Fruit fly (Drosophila melanogaster) whole organism, wandering third instar larva: ENCODE data around the gene eIF1A.

ENCODE experiments used
- Abd-B ChIP-seq: fragments of >200 bp; optimal IDR thresholded peaks from 2 replicates; lab custom pipeline; 2017; ENCODE audit warnings: missing biosample characterization, missing genetic modification characterization
- Dfd ChIP-seq: fragments of >200 bp; optimal IDR thresholded peaks from 2 replicates; lab custom pipeline; 2017; ENCODE audit warnings: missing biosample characterization, missing genetic modification characterization
- Dif ChIP-seq: fragments of 200-275, 200-300 bp; sonication (Bioruptor generic); optimal IDR thresholded peaks from 2 replicates; lab custom pipeline; 2018; ENCODE audit warnings: missing biosample characterization, missing genetic modification characterization; ENCODE audit not compliant: partially characterized antibody
- GATAd ChIP-seq: sonication (Bioruptor generic); optimal IDR thresholded peaks from 2 replicates; lab custom pipeline; 2016; ENCODE audit warnings: missing biosample characterization, missing genetic modification characterization
- HLH106 ChIP-seq: fragments of 200-800 bp; optimal IDR thresholded peaks from 3 replicates; lab custom pipeline; 2019; ENCODE audit warnings: missing biosample characterization, mild to moderate bottlenecking, missing genetic modification characterization, moderate library complexity
- Hr78 ChIP-seq: fragments of >200 bp; optimal IDR thresholded peaks from 2 replicates; lab custom pipeline; 2017; ENCODE audit warnings: missing biosample characterization, missing genetic modification characterization
- Hr83 ChIP-seq: fragments of 200-300 bp; sonication (Bioruptor generic); optimal IDR thresholded peaks from 2 replicates; lab custom pipeline; 2016; ENCODE audit warnings: missing biosample characterization, mild to moderate bottlenecking, missing genetic modification characterization, moderate library complexity; ENCODE audit not compliant: poor library complexity, severe bottlenecking
- Mio ChIP-seq: sonication (Bioruptor generic); optimal IDR thresholded peaks from 2 replicates; lab custom pipeline; 2016; ENCODE audit warnings: missing biosample characterization, missing genetic modification characterization
- Myc ChIP-seq: fragments of >200 bp; optimal IDR thresholded peaks from 2 replicates; lab custom pipeline; 2017
- N ChIP-seq: fragments of >200 bp; optimal IDR thresholded peaks from 2 replicates; lab custom pipeline; 2018; ENCODE audit warnings: missing biosample characterization, missing external identifiers, missing genetic modification characterization
- OdsH ChIP-seq: fragments of 200-800 bp; sonication (Bioruptor generic); optimal IDR thresholded peaks from 2 replicates; lab custom pipeline; 2016; ENCODE audit warnings: missing biosample characterization, mild to moderate bottlenecking, missing genetic modification characterization
- Rel ChIP-seq, 2 experiments: fragments of 200-800 bp; sonication (Bioruptor generic) in 1 of 2; optimal IDR thresholded peaks; 2 replicates in 1 of 2; 3 replicates in 1 of 2; lab custom pipeline; 2016 to 2019; ENCODE audit warnings: mild to moderate bottlenecking in 2 of 2, missing biosample characterization in 2 of 2, missing genetic modification characterization in 2 of 2, moderate library complexity in 1 of 2
- Sp1 ChIP-seq: fragments of 200-800 bp; sonication (Bioruptor generic); optimal IDR thresholded peaks from 3 replicates; lab custom pipeline; 2019; ENCODE audit warnings: missing biosample characterization, mild to moderate bottlenecking, missing genetic modification characterization, moderate library complexity
- Vsx2 ChIP-seq: fragments of 200-300, 225-300 bp; sonication (Bioruptor generic); optimal IDR thresholded peaks from 2 replicates; lab custom pipeline; 2018; ENCODE audit warnings: missing biosample characterization, missing genetic modification characterization; ENCODE audit not compliant: partially characterized antibody
- br ChIP-seq: fragments of 200-800 bp; sonication (Bioruptor generic); optimal IDR thresholded peaks from 2 replicates; lab custom pipeline; 2016; ENCODE audit warnings: missing biosample characterization, missing genetic modification characterization
- brk ChIP-seq: fragments of 200-800 bp; sonication (Bioruptor generic); optimal IDR thresholded peaks from 2 replicates; lab custom pipeline; 2016; ENCODE audit warnings: missing biosample characterization, mild to moderate bottlenecking, missing genetic modification characterization
- dl ChIP-seq, 2 experiments: fragments of 175-275, 200-275 bp in 1 of 2; fragments of 200-275 bp in 1 of 2; sonication (Bioruptor generic); optimal IDR thresholded peaks; lab custom pipeline; 2018; ENCODE audit warnings: mild to moderate bottlenecking in 2 of 2, missing biosample characterization in 2 of 2, missing genetic modification characterization in 2 of 2, moderate library complexity in 2 of 2; ENCODE audit not compliant: partially characterized antibody in 2 of 2, insufficient read depth in 1 of 2
- dmrt93B ChIP-seq: fragments of 200-800 bp; sonication (Bioruptor generic); optimal IDR thresholded peaks from 2 replicates; lab custom pipeline; 2018; ENCODE audit warnings: missing biosample characterization, mild to moderate bottlenecking, missing genetic modification characterization
- dsf ChIP-seq: sonication (Bioruptor generic); optimal IDR thresholded peaks from 2 replicates; lab custom pipeline; 2016; ENCODE audit warnings: missing biosample characterization, missing genetic modification characterization, borderline replicate concordance
- ey ChIP-seq: fragments of 200-800 bp; sonication (Bioruptor generic); optimal IDR thresholded peaks from 2 replicates; lab custom pipeline; 2016; ENCODE audit warnings: missing biosample characterization, missing genetic modification characterization
- foxo ChIP-seq, 2 experiments: fragments of 200-800 bp; sonication (Bioruptor generic); optimal IDR thresholded peaks; 2 replicates in 1 of 2; 3 replicates in 1 of 2; lab custom pipeline; 2016 to 2017; ENCODE audit warnings: missing biosample characterization in 2 of 2, missing genetic modification characterization in 2 of 2
- fru ChIP-seq: fragments of 200-800 bp; sonication (Bioruptor generic); optimal IDR thresholded peaks from 3 replicates; lab custom pipeline; 2016; ENCODE audit warnings: missing biosample characterization, mild to moderate bottlenecking, missing genetic modification characterization
- h ChIP-seq: fragments of 200-800 bp; sonication (Bioruptor generic); optimal IDR thresholded peaks from 3 replicates; lab custom pipeline; 2016; ENCODE audit warnings: missing biosample characterization, mild to moderate bottlenecking, missing genetic modification characterization
- jim ChIP-seq: fragments of 175-275, 200-325 bp; sonication (Bioruptor generic); optimal IDR thresholded peaks from 2 replicates; lab custom pipeline; 2016; ENCODE audit warnings: missing biosample characterization, mild to moderate bottlenecking, missing genetic modification characterization
- lola ChIP-seq: fragments of >200 bp; optimal IDR thresholded peaks from 2 replicates; lab custom pipeline; 2017; ENCODE audit warnings: missing biosample characterization, missing genetic modification characterization
- pan ChIP-seq: fragments of >200 bp; optimal IDR thresholded peaks from 2 replicates; lab custom pipeline; 2017
- psq ChIP-seq: fragments of 200-800 bp; sonication (Bioruptor generic); optimal IDR thresholded peaks from 3 replicates; lab custom pipeline; 2017; ENCODE audit warnings: missing biosample characterization, mild to moderate bottlenecking, missing genetic modification characterization, moderate library complexity
- rgr ChIP-seq: fragments of 200-800 bp; sonication (Bioruptor generic); optimal IDR thresholded peaks from 3 replicates; lab custom pipeline; 2016; ENCODE audit warnings: missing biosample characterization, mild to moderate bottlenecking, missing genetic modification characterization
- tai ChIP-seq: sonication (Bioruptor generic); optimal IDR thresholded peaks from 2 replicates; lab custom pipeline; 2016; ENCODE audit warnings: missing biosample characterization, missing genetic modification characterization
- woc ChIP-seq: sonication (Bioruptor generic); optimal IDR thresholded peaks from 2 replicates; lab custom pipeline; 2016; ENCODE audit warnings: missing biosample characterization, mild to moderate bottlenecking, missing genetic modification characterization

eIF1A gene

DNA sequence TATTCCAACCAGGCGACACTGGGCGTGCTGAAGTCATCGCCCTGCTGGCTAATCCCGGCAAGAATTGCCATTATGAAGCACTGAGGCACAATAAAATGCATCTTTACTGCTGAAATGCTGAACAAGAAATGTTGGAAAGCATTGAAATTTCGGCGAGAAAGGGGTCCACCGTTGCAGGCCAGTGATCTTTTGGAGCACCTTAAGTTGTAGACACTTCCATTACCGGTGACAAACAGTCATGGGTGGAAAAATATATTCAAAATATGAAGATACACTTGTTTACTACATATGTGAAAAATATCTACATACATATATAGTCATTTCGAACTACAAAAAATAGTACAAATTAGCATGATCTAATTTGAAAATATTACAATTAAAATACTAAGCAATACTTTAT is 28.3 kb downstream of the eIF1A start, which contains the start of gene CG7126:
CG7126 (minus strand) TSS at position 101 of the 400 bp plus-strand sequence.
- TF ChIP-seq brk (GFP tag; lab: Kevin White, UChicago), result no peak
- no peak for TF ChIP-seq GATAd
- no peak for TF ChIP-seq lola
- TF ChIP-seq psq, result no peak
- TF ChIP-seq h (GFP tag; lab: Kevin White, UChicago), result no peak
- no peak for TF ChIP-seq ey
- no peak for TF ChIP-seq Mio (GFP tag; lab: Kevin White, UChicago)

- TF ChIP-seq Hr78 (GFP tag; lab: Kevin White, UChicago) (no peak), Myc (lab: Kevin White, UChicago) (no peak), psq (peak; percentile 26)
- TF ChIP-seq, all 38 proteins: peak for 1
Observed at dm6 chr3R:18309910-18310309, 35.4 kb downstream of the eIF1A start.

dm6 chr3R:18310766-18311367 is 36.4 kb downstream of the eIF1A start:
- TF ChIP-seq dsf (GFP tag; lab: Kevin White, UChicago) (no peak), HLH106 (tag; lab: Kevin White, UChicago) (peak; percentile 68), psq (peak; percentile 41), dl (GFP tag; optimal IDR thresholded peaks at IDR 0.05; lab: Kevin White, UChicago; ENCODE audit: insufficient read depth in 1 of 2, partially characterized antibody in 2 of 2) (peak in 1 of 2 experiments; percentile 23), Rel (GFP tag; optimal IDR thresholded peaks at IDR 0.05; lab: Kevin White, UChicago) (no peak), Rel (tag; optimal IDR thresholded peaks at IDR 0.05; lab: Kevin White, UChicago) (peak; percentile 24), br (GFP tag; lab: Kevin White, UChicago) (peak; percentile 9), fru (peak; percentile 0), N (no peak), foxo (GFP tag; optimal IDR thresholded peaks at IDR 0.05; lab: Kevin White, UChicago) (no peak), Dif (GFP tag; lab: Kevin White, UChicago) (peak; percentile 63), rgr (GFP tag; lab: Kevin White, UChicago) (no peak)
- TF ChIP-seq, all 38 proteins: peak for 7

DNA sequence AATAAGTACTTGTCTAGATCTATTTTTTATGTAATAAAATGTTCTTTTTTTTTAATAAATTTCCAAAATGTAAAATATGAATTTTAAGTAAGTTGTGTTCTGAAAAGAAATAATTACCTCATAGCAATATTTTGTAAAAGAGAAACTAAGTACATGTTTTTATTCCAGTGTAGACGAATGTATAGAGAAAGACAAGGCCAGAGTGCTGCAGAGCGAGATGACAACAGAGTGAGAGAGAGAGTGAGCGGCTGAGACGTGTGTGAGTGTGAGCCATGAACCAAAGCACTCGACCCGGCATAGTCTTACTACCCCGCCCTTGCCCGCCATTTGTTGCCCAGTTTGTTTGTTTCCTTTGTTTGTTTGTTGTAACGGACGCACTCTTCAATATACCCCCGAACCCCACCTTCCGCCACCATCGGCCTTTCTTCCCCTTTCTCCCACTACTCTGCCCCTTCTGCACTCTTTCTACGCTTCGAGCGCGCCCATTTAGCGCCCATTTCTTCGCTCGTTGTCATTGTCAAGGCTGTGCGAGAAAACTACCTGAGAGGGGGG is 37.0 kb downstream of the eIF1A start:
- no peak for TF ChIP-seq Vsx2 (GFP tag; lab: Kevin White, UChicago)
- TF ChIP-seq jim (GFP tag; lab: Kevin White, UChicago), result peak; percentile 92
- TF ChIP-seq dsf (GFP tag; lab: Kevin White, UChicago), result no peak
- TF ChIP-seq OdsH (GFP tag; lab: Kevin White, UChicago), result peak; percentile 25
- TF ChIP-seq rgr (GFP tag; lab: Kevin White, UChicago), result peak; percentile 11
- peak; percentile 73 for TF ChIP-seq Hr83 (GFP tag; lab: Kevin White, UChicago)
- no peak for TF ChIP-seq tai (GFP tag; lab: Kevin White, UChicago)
- peak; percentile 60 for TF ChIP-seq HLH106 (tag; lab: Kevin White, UChicago)
- no peak for TF ChIP-seq GATAd
- TF ChIP-seq Dif (GFP tag; lab: Kevin White, UChicago), result peak; percentile 75
- no peak for TF ChIP-seq Hr78 (GFP tag; lab: Kevin White, UChicago)
- peak in 1 of 2 experiments; percentile 52 for TF ChIP-seq foxo (GFP tag; optimal IDR thresholded peaks at IDR 0.05; lab: Kevin White, UChicago)
- no peak for TF ChIP-seq br (GFP tag; lab: Kevin White, UChicago)
- TF ChIP-seq dl (GFP tag; optimal IDR thresholded peaks at IDR 0.05; lab: Kevin White, UChicago; ENCODE audit: insufficient read depth in 1 of 2, partially characterized antibody in 2 of 2), result peak in 1 of 2 experiments; percentile 46
- TF ChIP-seq lola, result no peak
- no peak for TF ChIP-seq Mio (GFP tag; lab: Kevin White, UChicago)
- TF ChIP-seq Dfd (GFP tag; lab: Kevin White, UChicago), result no peak
- no peak for TF ChIP-seq dmrt93B (GFP tag; lab: Kevin White, UChicago)
- no peak for TF ChIP-seq Abd-B
- TF ChIP-seq Sp1 (GFP tag; lab: Kevin White, UChicago), result peak; percentile 80
- TF ChIP-seq woc (GFP tag; lab: Kevin White, UChicago), result peak; percentile 27
- TF ChIP-seq pan (lab: Kevin White, UChicago), result no peak
- TF ChIP-seq fru, result peak; percentile 23
- TF ChIP-seq ey, result no peak
- no peak for TF ChIP-seq N
- TF ChIP-seq psq, result peak; percentile 67
